Fruit fly (Drosophila melanogaster): ENCODE measurements around the gene CG2120.
A peak's percentile ranks its signal among the peaks of the same experiment; 100 is the strongest.

The CG2120 gene

dm6 chrX:8176291-8177029 lies 40.8 kb downstream of the CG2120 start:
- TF ChIP-seq kay (GFP tag; ENCODE audit: borderline replicate concordance) (no peak), CG5204 (GFP tag; optimal IDR thresholded peaks at IDR 0.05) (no peak), CG11617 (GFP tag; optimal IDR thresholded peaks at IDR 0.05) (peak; percentile 19), bab1 (GFP tag; optimal IDR thresholded peaks at IDR 0.05) (no peak), CG7045 (GFP tag; optimal IDR thresholded peaks at IDR 0.05) (no peak), CG12768 (GFP tag; optimal IDR thresholded peaks at IDR 0.05) (no peak), pad (GFP tag; optimal IDR thresholded peaks at IDR 0.05) (no peak), Crg-1 (GFP tag; optimal IDR thresholded peaks at IDR 0.05) (no peak), tj (GFP tag; optimal IDR thresholded peaks at IDR 0.05) (peak; percentile 29), CG7101 (tag; optimal IDR thresholded peaks at IDR 0.05) (no peak), Clk (GFP tag; optimal IDR thresholded peaks at IDR 0.05) (no peak), cic (GFP tag; optimal IDR thresholded peaks at IDR 0.05) (no peak), CG33017 (tag; optimal IDR thresholded peaks at IDR 0.05) (no peak), CG1620 (GFP tag; optimal IDR thresholded peaks at IDR 0.05) (no peak), Hr96 (GFP tag; optimal IDR thresholded peaks at IDR 0.05) (no peak), toe (GFP tag; optimal IDR thresholded peaks at IDR 0.05) (no peak), cnc (optimal IDR thresholded peaks at IDR 0.05) (no peak), ovo (GFP tag; optimal IDR thresholded peaks at IDR 0.05) (no peak), Mnt (GFP tag; optimal IDR thresholded peaks at IDR 0.05) (peak; percentile 51), CG14711 (tag; optimal IDR thresholded peaks at IDR 0.05) (peak; percentile 80)

dm6 chrX:8177030-8177349 lies 41.4 kb downstream of the CG2120 start, which contains the start of gene slpr:
slpr (minus strand) TSS chrX:8177185.
- TF ChIP-seq bab1 (GFP tag; optimal IDR thresholded peaks at IDR 0.05) (no peak), CG14711 (tag; optimal IDR thresholded peaks at IDR 0.05) (peak; percentile 38), CG5204 (GFP tag; optimal IDR thresholded peaks at IDR 0.05) (no peak)

dm6 chrX:8177742-8178141 lies 42.1 kb downstream of the CG2120 start:
- TF ChIP-seq bab1 (GFP tag; optimal IDR thresholded peaks at IDR 0.05) = no peak
- TF ChIP-seq CG5204 (GFP tag; optimal IDR thresholded peaks at IDR 0.05) = no peak
- peak; percentile 17 for TF ChIP-seq pad (GFP tag; optimal IDR thresholded peaks at IDR 0.05)
- no peak for TF ChIP-seq toe (GFP tag; optimal IDR thresholded peaks at IDR 0.05)

- TF ChIP-seq CG12768 (GFP tag; optimal IDR thresholded peaks at IDR 0.05) (no peak), cnc (optimal IDR thresholded peaks at IDR 0.05) (no peak), CG7045 (GFP tag; optimal IDR thresholded peaks at IDR 0.05) (no peak)
Observed at dm6 chrX:8178165-8178955, 42.7 kb downstream of the CG2120 start, which contains the start of gene sdt. sdt (plus strand) TSS chrX:8178549.

- TF ChIP-seq Crg-1 (GFP tag; optimal IDR thresholded peaks at IDR 0.05) (no peak), CG7101 (tag; optimal IDR thresholded peaks at IDR 0.05) (no peak), toe (GFP tag; optimal IDR thresholded peaks at IDR 0.05) (no peak), kay (GFP tag; ENCODE audit: borderline replicate concordance) (no peak), Mnt (GFP tag; optimal IDR thresholded peaks at IDR 0.05) (no peak), ovo (GFP tag; optimal IDR thresholded peaks at IDR 0.05) (no peak), CG14711 (tag; optimal IDR thresholded peaks at IDR 0.05) (no peak), CG7045 (GFP tag; optimal IDR thresholded peaks at IDR 0.05) (no peak)
Observed at dm6 chrX:8178989-8179388, 43.4 kb downstream of the CG2120 start.

dm6 chrX:8179858-8180257 lies 44.2 kb downstream of the CG2120 start:
- TF ChIP-seq CG7045 (GFP tag; optimal IDR thresholded peaks at IDR 0.05) = no peak
- no peak for TF ChIP-seq pad (GFP tag; optimal IDR thresholded peaks at IDR 0.05)
- no peak for TF ChIP-seq CG12768 (GFP tag; optimal IDR thresholded peaks at IDR 0.05)
- no peak for TF ChIP-seq CG33017 (tag; optimal IDR thresholded peaks at IDR 0.05)
- no peak for TF ChIP-seq CG11617 (GFP tag; optimal IDR thresholded peaks at IDR 0.05)
- no peak for TF ChIP-seq ovo (GFP tag; optimal IDR thresholded peaks at IDR 0.05)
- no peak for TF ChIP-seq cnc (optimal IDR thresholded peaks at IDR 0.05)
- no peak for TF ChIP-seq bab1 (GFP tag; optimal IDR thresholded peaks at IDR 0.05)
- TF ChIP-seq CG14711 (tag; optimal IDR thresholded peaks at IDR 0.05) = no peak
- TF ChIP-seq tj (GFP tag; optimal IDR thresholded peaks at IDR 0.05) = no peak
- TF ChIP-seq cic (GFP tag; optimal IDR thresholded peaks at IDR 0.05) = no peak
- TF ChIP-seq toe (GFP tag; optimal IDR thresholded peaks at IDR 0.05) = no peak

All from whole organism, adult.